Worm (Caenorhabditis elegans): Measurements from ENCODE around the gene Y116A8C.37.

ce11 chrIV:17110882-17111281, 20.1 kb downstream of the Y116A8C.37 start, which contains the start of gene sfa-1:
- TF ChIP-seq nhr-237 (tag; optimal IDR thresholded peaks at IDR 0.05) (no peak), ceh-39 (tag; optimal IDR thresholded peaks at IDR 0.05) (no peak), snpc-4 (tag; optimal IDR thresholded peaks at IDR 0.05) (no peak), ztf-11 (tag; optimal IDR thresholded peaks at IDR 0.05) (no peak), blmp-1 (tag; optimal IDR thresholded peaks at IDR 0.05) (no peak), nhr-28 (tag; optimal IDR thresholded peaks at IDR 0.05) (no peak), nhr-76 (tag; optimal IDR thresholded peaks at IDR 0.05) (no peak)
